Fruit fly (Drosophila melanogaster): ENCODE measurements around the gene CG10646.

dm6 chr3L:12549471-12549870 is 45.8 kb upstream of the CG10646 start:
- TF ChIP-seq psq (optimal IDR thresholded peaks at IDR 0.05): no peak
- TF ChIP-seq h (optimal IDR thresholded peaks at IDR 0.05): no peak
- TF ChIP-seq insv (optimal IDR thresholded peaks at IDR 0.05): no peak

All from Kc167 (cell line).